Fruit fly (Drosophila melanogaster) whole organism: Measurements from ENCODE around the gene CG15210.

Experiments
- CG8478 ChIP-seq: fragments of >200 bp; optimal IDR thresholded peaks from 2 replicates; lab custom pipeline; 2018; ENCODE audit warnings: inconsistent platforms
- pan ChIP-seq: fragments of >200 bp; optimal IDR thresholded peaks from 2 replicates; lab custom pipeline; 2017
- psq ChIP-seq: fragments of >200 bp; optimal IDR thresholded peaks from 2 replicates; lab custom pipeline; 2017
- usp ChIP-seq: fragments of >200 bp; optimal IDR thresholded peaks from 2 replicates; lab custom pipeline; 2017; ENCODE audit warnings: missing biosample characterization, missing genetic modification characterization, mixed read lengths

DNA sequence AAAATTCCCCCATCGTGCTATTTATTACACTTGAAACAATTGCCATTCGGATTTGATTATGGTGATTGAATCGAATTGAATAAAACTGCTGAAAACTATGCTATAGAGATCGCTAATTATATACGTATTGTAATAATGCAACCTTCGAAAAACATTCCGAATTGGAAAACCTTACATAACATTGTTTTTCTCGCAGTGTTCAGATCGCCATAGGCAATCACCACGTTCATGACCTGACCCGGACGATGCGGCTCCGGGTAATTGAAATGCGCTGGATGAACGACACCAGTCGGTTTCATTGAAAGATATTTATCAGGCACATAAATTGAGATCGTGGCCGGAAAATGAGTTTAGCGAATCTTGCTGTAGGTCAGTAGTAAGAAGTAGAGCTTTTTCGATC lies 43.8 kb downstream of the CG15210 start:
- no peak for TF ChIP-seq pan (lab: Kevin White, UChicago)
- no peak for TF ChIP-seq usp (GFP tag; lab: Kevin White, UChicago)
- no peak for TF ChIP-seq CG8478 (lab: Kevin White, UChicago)
- no peak for TF ChIP-seq psq (lab: Kevin White, UChicago)
